Worm (Caenorhabditis elegans): ENCODE measurements around the gene bcmo-2.

ce11 chrII:3877874-3878273 is 32.8 kb downstream of the bcmo-2 start, which contains the start of gene sdz-7:
- no peak for TF ChIP-seq Y105C5A.15 (GFP tag; IDR thresholded peaks at IDR 0.05)
- no peak for TF ChIP-seq hif-1 (tag; optimal IDR thresholded peaks at IDR 0.05)
- no peak for TF ChIP-seq lin-39 (tag; optimal IDR thresholded peaks at IDR 0.05)
- TF ChIP-seq nhr-111 (GFP tag; optimal IDR thresholded peaks at IDR 0.05), result no peak
- no peak for TF ChIP-seq nhr-11 (tag; optimal IDR thresholded peaks at IDR 0.05)
- TF ChIP-seq ama-1 (optimal IDR thresholded peaks at IDR 0.05), result no peak
- no peak for TF ChIP-seq pqm-1 (tag; optimal IDR thresholded peaks at IDR 0.05)
- no peak for TF ChIP-seq ztf-11 (tag; optimal IDR thresholded peaks at IDR 0.05)
- TF ChIP-seq fkh-10 (GFP tag; optimal IDR thresholded peaks at IDR 0.05), result no peak
- TF ChIP-seq dpl-1 (GFP tag; optimal IDR thresholded peaks at IDR 0.05), result no peak
- TF ChIP-seq egl-27 (tag; optimal IDR thresholded peaks at IDR 0.05), result no peak
- TF ChIP-seq aly-2 (tag; optimal IDR thresholded peaks at IDR 0.05), result no peak
- TF ChIP-seq fos-1 (tag; optimal IDR thresholded peaks at IDR 0.05), result no peak
